Fruit fly (Drosophila melanogaster) whole organism, embryonic: ENCODE measurements around the gene Mal-B2.
A peak's percentile ranks its signal among the peaks of the same experiment; 100 is the strongest.

ENCODE experiments used
- ATbp ChIP-seq: fragments of 200-800 bp; sonication (Bioruptor generic); optimal IDR thresholded peaks from 2 replicates; lab custom pipeline; 2017; ENCODE audit warnings: missing biosample characterization, mild to moderate bottlenecking, missing genetic modification characterization, missing genetic modification reagents
- Aef1 ChIP-seq: fragments of 200-800 bp; sonication (Bioruptor generic); IDR thresholded peaks from 3 replicates; pipeline ENCODE4 v1.3.6; 2022; ENCODE audit warnings: missing biosample characterization, missing genetic modification characterization
- Atf3 ChIP-seq: fragments of 200-800 bp; sonication (Bioruptor generic); optimal IDR thresholded peaks from 3 replicates; lab custom pipeline; 2016; ENCODE audit warnings: missing biosample characterization, missing genetic modification characterization
- C15 ChIP-seq: fragments of 200-800 bp; sonication (Bioruptor generic); IDR thresholded peaks from 3 replicates; pipeline ENCODE4 v1.3.6; 2022; ENCODE audit warnings: missing biosample characterization, missing genetic modification characterization
- CG10274 ChIP-seq: fragments of 200-800 bp; sonication (Bioruptor generic); optimal IDR thresholded peaks from 3 replicates; lab custom pipeline; 2017; ENCODE audit warnings: missing biosample characterization, mild to moderate bottlenecking, missing genetic modification characterization
- CG10979 ChIP-seq: fragments of 200-800 bp; sonication (Bioruptor generic); optimal IDR thresholded peaks from 2 replicates; lab custom pipeline; 2018; ENCODE audit warnings: missing biosample characterization, mild to moderate bottlenecking, missing genetic modification characterization, moderate library complexity
- CG13296 ChIP-seq: fragments of 200-800 bp; sonication (Bioruptor generic); optimal IDR thresholded peaks from 3 replicates; lab custom pipeline; 2018; ENCODE audit warnings: missing biosample characterization, mild to moderate bottlenecking, missing genetic modification characterization
- CG14965 ChIP-seq: fragments of 200-800 bp; sonication (Bioruptor generic); optimal IDR thresholded peaks from 2 replicates; lab custom pipeline; 2016; ENCODE audit warnings: missing biosample characterization, missing genetic modification characterization, borderline replicate concordance
- CG15011 ChIP-seq: fragments of 200-800 bp; sonication (Bioruptor generic); optimal IDR thresholded peaks from 3 replicates; lab custom pipeline; 2018; ENCODE audit warnings: missing biosample characterization, mild to moderate bottlenecking, missing genetic modification characterization
- CG15696 ChIP-seq: fragments of 200-800 bp; sonication (Bioruptor generic); optimal IDR thresholded peaks from 2 replicates; lab custom pipeline; 2019; ENCODE audit warnings: missing biosample characterization, mild to moderate bottlenecking, missing genetic modification characterization, moderate library complexity
- CG17612 ChIP-seq: fragments of 200-800 bp; sonication (Bioruptor generic); IDR thresholded peaks from 2 replicates; pipeline ENCODE4 v1.3.6; 2022; ENCODE audit warnings: missing biosample characterization, missing genetic modification characterization
- CG1792 ChIP-seq: fragments of 200-800 bp; sonication (Bioruptor generic); optimal IDR thresholded peaks from 2 replicates; lab custom pipeline; 2016; ENCODE audit warnings: missing biosample characterization, missing genetic modification characterization
- CG18262 ChIP-seq: fragments of 200-800 bp; optimal IDR thresholded peaks from 3 replicates; lab custom pipeline; 2019; ENCODE audit warnings: missing biosample characterization, mild to moderate bottlenecking, missing genetic modification characterization, moderate library complexity
- CG2129 ChIP-seq: fragments of 200-800 bp; sonication (Bioruptor generic); IDR thresholded peaks from 2 replicates; pipeline ENCODE4 v1.3.6; 2022; ENCODE audit warnings: missing biosample characterization, missing genetic modification characterization; ENCODE audit not compliant: partially characterized antibody
- CG3065 ChIP-seq: fragments of 200-800 bp; sonication (Bioruptor generic); optimal IDR thresholded peaks from 2 replicates; lab custom pipeline; 2016; ENCODE audit warnings: missing biosample characterization, missing genetic modification characterization
- CG34376 ChIP-seq: fragments of 200-800 bp; sonication (Bioruptor generic); optimal IDR thresholded peaks from 2 replicates; lab custom pipeline; 2018; ENCODE audit warnings: missing biosample characterization, mild to moderate bottlenecking, missing genetic modification characterization
- CG43689 ChIP-seq: fragments of 200-800 bp; sonication (Bioruptor generic); IDR thresholded peaks from 2 replicates; pipeline ENCODE4 v1.3.6; 2022; ENCODE audit warnings: missing biosample characterization, missing genetic modification characterization
- CG6683 ChIP-seq: fragments of 200-800 bp; sonication (Bioruptor generic); optimal IDR thresholded peaks from 2 replicates; lab custom pipeline; 2017; ENCODE audit warnings: missing biosample characterization, mild to moderate bottlenecking, missing genetic modification characterization, missing genetic modification reagents
- CG6765 ChIP-seq: fragments of 200-800 bp; sonication (Bioruptor generic); optimal IDR thresholded peaks from 3 replicates; lab custom pipeline; 2017; ENCODE audit warnings: missing biosample characterization, mild to moderate bottlenecking, missing genetic modification characterization
- CG9727 ChIP-seq: fragments of 200-800 bp; sonication (Bioruptor generic); optimal IDR thresholded peaks from 3 replicates; lab custom pipeline; 2017; ENCODE audit warnings: missing biosample characterization, mild to moderate bottlenecking, missing genetic modification characterization
- CHES-1-like ChIP-seq: fragments of 200-800 bp; sonication (Bioruptor generic); optimal IDR thresholded peaks from 2 replicates; lab custom pipeline; 2016; ENCODE audit warnings: missing biosample characterization, missing genetic modification characterization
- Dfd ChIP-seq, 2 experiments: fragments of >200 bp; optimal IDR thresholded peaks; 2 replicates each; lab custom pipeline; 2017; ENCODE audit warnings: missing biosample characterization in 2 of 2, missing genetic modification characterization in 2 of 2
- Dp ChIP-seq: fragments of 200-800 bp; sonication (Bioruptor generic); optimal IDR thresholded peaks from 2 replicates; lab custom pipeline; 2018; ENCODE audit warnings: missing biosample characterization, mild to moderate bottlenecking, missing genetic modification characterization, moderate library complexity
- Gug ChIP-seq: fragments of 200-800 bp; sonication (Bioruptor generic); IDR thresholded peaks from 4 replicates; pipeline ENCODE4 v1.3.6; 2022; ENCODE audit warnings: missing biosample characterization, missing genetic modification characterization
- Hmr ChIP-seq: fragments of 200-800 bp; sonication (Bioruptor generic); optimal IDR thresholded peaks from 3 replicates; lab custom pipeline; 2017; ENCODE audit warnings: mild to moderate bottlenecking, missing biosample characterization, missing genetic modification reagents, missing genetic modification characterization
- MTF-1 ChIP-seq: fragments of 200-800 bp; sonication (Bioruptor generic); optimal IDR thresholded peaks from 2 replicates; lab custom pipeline; 2018; ENCODE audit warnings: missing biosample characterization, mild to moderate bottlenecking, missing genetic modification characterization, borderline replicate concordance
- ap ChIP-seq: fragments of 200-800 bp; sonication (Bioruptor generic); IDR thresholded peaks from 2 replicates; pipeline ENCODE4 v1.3.6; 2022; ENCODE audit warnings: missing biosample characterization, missing genetic modification characterization
- ase ChIP-seq: fragments of 200-800 bp; sonication (Bioruptor generic); IDR thresholded peaks from 3 replicates; pipeline ENCODE4 v1.3.6; 2022; ENCODE audit warnings: missing biosample characterization, missing genetic modification characterization
- cad ChIP-seq: fragments of >200 bp; optimal IDR thresholded peaks from 2 replicates; lab custom pipeline; 2017; ENCODE audit warnings: missing biosample characterization, missing genetic modification characterization
- crp ChIP-seq, 2 experiments: fragments of 200-800 bp; sonication (Bioruptor generic); optimal IDR thresholded peaks; 2 replicates in 1 of 2; 3 replicates in 1 of 2; lab custom pipeline; 2017; ENCODE audit warnings: missing biosample characterization in 2 of 2, missing genetic modification characterization in 2 of 2, mild to moderate bottlenecking in 1 of 2, moderate library complexity in 1 of 2
- cwo ChIP-seq: fragments of 200-800 bp; sonication (Bioruptor generic); optimal IDR thresholded peaks from 3 replicates; lab custom pipeline; 2017; ENCODE audit warnings: missing biosample characterization, missing genetic modification characterization, mild to moderate bottlenecking, moderate library complexity, missing genetic modification reagents
- dysf ChIP-seq: fragments of 200-800 bp; sonication (Bioruptor generic); IDR thresholded peaks from 3 replicates; pipeline ENCODE4 v1.3.6; 2022; ENCODE audit warnings: missing biosample characterization, missing genetic modification characterization
- ftz-f1 ChIP-seq: fragments of 200-800 bp; sonication (Bioruptor generic); optimal IDR thresholded peaks from 2 replicates; lab custom pipeline; 2016; ENCODE audit warnings: missing biosample characterization, missing genetic modification characterization
- gfzf ChIP-seq: fragments of 200-800 bp; sonication (Bioruptor generic); optimal IDR thresholded peaks from 2 replicates; lab custom pipeline; 2016; ENCODE audit warnings: missing biosample characterization, mild to moderate bottlenecking, missing genetic modification characterization, moderate library complexity
- grau ChIP-seq: fragments of 200-800 bp; optimal IDR thresholded peaks from 3 replicates; lab custom pipeline; 2019; ENCODE audit warnings: missing biosample characterization, mild to moderate bottlenecking, missing genetic modification characterization, moderate library complexity
- grn ChIP-seq: fragments of 200-800 bp; sonication (Bioruptor generic); optimal IDR thresholded peaks from 3 replicates; lab custom pipeline; 2017; ENCODE audit warnings: missing biosample characterization, missing genetic modification characterization
- gsb ChIP-seq: fragments of 200-800 bp; sonication (Bioruptor generic); IDR thresholded peaks from 2 replicates; pipeline ENCODE4 v1.3.6; 2022; ENCODE audit warnings: missing biosample characterization, missing genetic modification characterization
- kni ChIP-seq: fragments of 200-800 bp; sonication (Bioruptor generic); optimal IDR thresholded peaks from 3 replicates; lab custom pipeline; 2017; ENCODE audit warnings: mild to moderate bottlenecking, missing biosample characterization, missing genetic modification reagents, missing genetic modification characterization
- mirr ChIP-seq: fragments of 200-800 bp; sonication (Bioruptor generic); optimal IDR thresholded peaks from 3 replicates; lab custom pipeline; 2018; ENCODE audit warnings: missing biosample characterization, mild to moderate bottlenecking, missing genetic modification characterization
- nau ChIP-seq: fragments of 200-800 bp; sonication (Bioruptor generic); optimal IDR thresholded peaks from 3 replicates; lab custom pipeline; 2017; ENCODE audit warnings: missing biosample characterization, mild to moderate bottlenecking, missing genetic modification characterization, missing genetic modification reagents
- pho ChIP-seq: fragments of 200-800 bp; sonication (Bioruptor generic); optimal IDR thresholded peaks from 2 replicates; lab custom pipeline; 2016; ENCODE audit warnings: missing biosample characterization, missing genetic modification characterization
- pzg ChIP-seq: fragments of 200-800 bp; sonication (Bioruptor generic); optimal IDR thresholded peaks from 3 replicates; lab custom pipeline; 2018; ENCODE audit warnings: missing biosample characterization, mild to moderate bottlenecking, missing genetic modification characterization, moderate library complexity
- sd ChIP-seq: fragments of 200-800 bp; sonication (Bioruptor generic); optimal IDR thresholded peaks from 3 replicates; lab custom pipeline; 2018; ENCODE audit warnings: missing biosample characterization, mild to moderate bottlenecking, missing genetic modification characterization, moderate library complexity
- shn ChIP-seq: fragments of 200-800 bp; sonication (Bioruptor generic); optimal IDR thresholded peaks from 3 replicates; lab custom pipeline; 2016; ENCODE audit warnings: missing biosample characterization, missing genetic modification characterization
- slbo ChIP-seq: fragments of 200-800 bp; sonication (Bioruptor generic); IDR thresholded peaks from 2 replicates; pipeline ENCODE4 v1.3.6; 2022; ENCODE audit warnings: missing biosample characterization, missing genetic modification characterization
- ttk ChIP-seq: fragments of 200-800 bp; sonication (Bioruptor generic); IDR thresholded peaks from 2 replicates; pipeline ENCODE4 v2.1.2; 2022; ENCODE audit warnings: missing biosample characterization, missing genetic modification characterization
- tup ChIP-seq: fragments of 200-800 bp; sonication (Bioruptor generic); optimal IDR thresholded peaks from 2 replicates; lab custom pipeline; 2016; ENCODE audit warnings: missing biosample characterization, mild to moderate bottlenecking, missing genetic modification characterization, moderate library complexity
- vnd ChIP-seq: fragments of 200-800 bp; sonication (Bioruptor generic); IDR thresholded peaks from 3 replicates; pipeline ENCODE4 v1.3.6; 2022; ENCODE audit warnings: missing biosample characterization, missing genetic modification characterization; ENCODE audit not compliant: partially characterized antibody

Gene Mal-B2

DNA sequence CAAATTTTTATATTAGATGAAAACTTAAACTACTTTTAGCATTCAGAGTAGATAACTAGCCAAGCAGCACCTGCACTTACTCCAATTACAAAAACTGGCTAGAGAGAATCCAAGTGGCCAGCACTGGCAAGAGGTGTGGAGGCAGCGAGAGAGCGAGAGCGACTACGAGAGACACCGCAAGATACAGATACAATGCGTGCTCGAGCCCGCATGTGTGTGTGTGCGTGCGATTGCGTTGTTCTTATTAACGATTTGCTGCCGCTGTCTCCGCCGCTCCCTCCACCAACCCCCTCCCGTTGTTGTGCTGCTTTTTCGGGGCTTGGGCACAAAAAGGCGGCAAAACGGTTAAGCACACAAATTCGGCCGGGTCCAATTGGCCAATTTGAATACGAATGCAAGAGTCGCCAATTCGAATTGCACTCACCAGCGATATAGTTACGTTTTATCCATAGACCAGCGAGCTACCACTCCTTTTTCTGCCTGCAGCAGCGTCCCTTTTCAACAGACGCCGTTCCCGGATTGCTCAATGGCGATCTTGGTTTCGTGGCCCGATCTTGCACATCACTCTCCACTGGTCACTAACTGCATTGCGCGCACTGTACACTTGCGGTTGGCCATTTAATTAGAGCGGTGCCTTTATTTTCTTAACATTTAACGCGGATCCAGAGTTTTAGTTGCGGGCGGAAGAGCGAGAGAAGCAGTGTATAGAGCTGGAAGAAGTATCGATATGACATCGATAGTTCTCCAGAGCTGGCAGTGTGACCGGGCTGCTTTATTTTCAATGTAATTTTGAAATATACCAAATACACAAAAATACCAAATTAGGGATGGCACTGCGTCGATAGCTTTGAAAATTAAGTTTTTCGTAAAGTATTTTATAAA is 40.8 kb upstream of the Mal-B2 start, which contains the start of gene crol (continued):
- peak; percentile 72 for TF ChIP-seq gfzf (GFP tag; lab: Kevin White, UChicago)
- no peak for TF ChIP-seq CG1792 (GFP tag; lab: Kevin White, UChicago)
- TF ChIP-seq ase (GFP tag; lab: Robert Waterston, UW) = no peak
- TF ChIP-seq ap (GFP tag; lab: Robert Waterston, UW) = no peak
- no peak for TF ChIP-seq CG6683
- no peak for TF ChIP-seq cad (GFP tag; lab: Kevin White, UChicago)
- TF ChIP-seq CG9727 = peak; percentile 24
- TF ChIP-seq grau (tag; lab: Kevin White, UChicago) = peak; percentile 39
- no peak; the same call in 2 of the 3 replicates for TF ChIP-seq dysf (GFP tag; lab: Robert Waterston, UW)
- peak; percentile 27 for TF ChIP-seq CG10979 (tag; lab: Kevin White, UChicago)
- peak; percentile 17 for TF ChIP-seq CG15696 (tag; lab: Kevin White, UChicago)
- TF ChIP-seq Gug (GFP tag; lab: Robert Waterston, UW) = peak; percentile 13; the same call in 1 of the 4 replicates
- no peak for TF ChIP-seq grn (GFP tag; lab: Kevin White, UChicago)
- no peak for TF ChIP-seq CG15011 (GFP tag; lab: Kevin White, UChicago)
- TF ChIP-seq Dp (GFP tag; lab: Kevin White, UChicago) = peak; percentile 41
- no peak for TF ChIP-seq CG10274 (GFP tag; lab: Kevin White, UChicago)
- peak; percentile 61 for TF ChIP-seq CG2129
- TF ChIP-seq CG43689 (GFP tag; lab: Robert Waterston, UW) = no peak
- TF ChIP-seq tup (GFP tag; lab: Kevin White, UChicago) = no peak
- no peak for TF ChIP-seq cwo (GFP tag; lab: Kevin White, UChicago)
- 0 out of 2 replicates have a peak, but pooled peaks have one; percentile 16 for TF ChIP-seq ttk
- peak; percentile 55 for TF ChIP-seq mirr
- peak; percentile 44 for TF ChIP-seq CG34376 (GFP tag; lab: Kevin White, UChicago)
- TF ChIP-seq nau (GFP tag; lab: Kevin White, UChicago) = peak; percentile 13
- TF ChIP-seq shn (GFP tag; lab: Kevin White, UChicago) = no peak
- TF ChIP-seq MTF-1 (GFP tag; lab: Kevin White, UChicago) = no peak
- TF ChIP-seq gsb (GFP tag; lab: Robert Waterston, UW) = no peak
- no peak for TF ChIP-seq CG14965
- TF ChIP-seq CG6765 (GFP tag; lab: Kevin White, UChicago) = no peak
- TF ChIP-seq CG17612 (GFP tag; lab: Robert Waterston, UW) = no peak
- no peak for TF ChIP-seq CG13296 (GFP tag; lab: Kevin White, UChicago)
- peak; percentile 72 for TF ChIP-seq vnd
- no peak for TF ChIP-seq C15
- no peak for TF ChIP-seq Aef1 (GFP tag; lab: Robert Waterston, UW)
- no peak for TF ChIP-seq sd (tag; lab: Kevin White, UChicago)
- TF ChIP-seq kni = peak; percentile 93
- TF ChIP-seq ATbp = no peak
- no peak for TF ChIP-seq Atf3 (GFP tag; lab: Kevin White, UChicago)
- TF ChIP-seq CHES-1-like (GFP tag; lab: Kevin White, UChicago) = peak; percentile 46
- no peak for TF ChIP-seq pho
- no peak for TF ChIP-seq CG18262 (tag; lab: Kevin White, UChicago)
- peak; percentile 81 for TF ChIP-seq pzg (GFP tag; lab: Kevin White, UChicago)
- no peak for TF ChIP-seq ftz-f1 (GFP tag; lab: Kevin White, UChicago)
- no peak for TF ChIP-seq CG3065 (GFP tag; lab: Kevin White, UChicago)
- TF ChIP-seq crp (GFP tag; optimal IDR thresholded peaks at IDR 0.05; lab: Kevin White, UChicago) = no peak
- no peak for TF ChIP-seq Dfd (GFP tag; optimal IDR thresholded peaks at IDR 0.05; lab: Kevin White, UChicago)
- TF ChIP-seq slbo (GFP tag; lab: Robert Waterston, UW) = peak; percentile 48
- TF ChIP-seq Hmr = peak; percentile 43
